Worm (Caenorhabditis elegans) whole organism, L4 larva: ENCODE measurements around the gene acdh-8.
A peak's percentile ranks its signal among the peaks of the same experiment; 100 is the strongest.

ENCODE experiments used
- R02D3.7 ChIP-seq: fragments of 150-350 bp; sonication (generic microtip); optimal IDR thresholded peaks from 3 replicates; lab custom pipeline; 2014; ENCODE audit warnings: missing biosample characterization, missing genetic modification characterization
- T20F7.1 ChIP-seq: fragments of 200-800 bp; sonication (Bioruptor generic); optimal IDR thresholded peaks from 2 replicates; lab custom pipeline; 2018; ENCODE audit warnings: mild to moderate bottlenecking, missing genetic modification characterization, missing compliant biosample characterization
- ZK546.5 ChIP-seq, 2 experiments: sonication (generic microtip); optimal IDR thresholded peaks; 2 replicates each; lab custom pipeline; 2017; ENCODE audit warnings: missing biosample characterization in 2 of 2, missing genetic modification characterization in 2 of 2
- aha-1 ChIP-seq: fragments of 150-350 bp; peaks from one replicate; lab custom pipeline; 2014; ENCODE audit warnings: missing biosample characterization, missing genetic modification characterization
- daf-16 ChIP-seq, 3 experiments: sonication (generic microtip); optimal IDR thresholded peaks; 2 replicates each; lab custom pipeline; 2016 to 2017; ENCODE audit warnings: missing genetic modification characterization in 3 of 3, missing genetic modification reagents in 3 of 3, mild to moderate bottlenecking in 2 of 3, missing compliant biosample characterization in 2 of 3, missing biosample characterization in 1 of 3, moderate library complexity in 1 of 3
- dmd-6 ChIP-seq: fragments of 200-800 bp; sonication (Bioruptor generic); IDR thresholded peaks from 2 replicates; pipeline ENCODE4 v1.3.6; 2022; ENCODE audit warnings: missing genetic modification reagents, missing genetic modification characterization, missing compliant biosample characterization
- dpl-1 ChIP-seq: fragments of 150-350 bp; optimal IDR thresholded peaks from 2 replicates; lab custom pipeline; 2014; ENCODE audit warnings: missing biosample characterization, missing genetic modification reagents, missing genetic modification characterization
- dve-1 ChIP-seq: sonication (generic microtip); optimal IDR thresholded peaks from 2 replicates; lab custom pipeline; 2017; ENCODE audit warnings: antibody characterized with exemption, mild to moderate bottlenecking, missing genetic modification characterization, missing compliant biosample characterization; ENCODE audit not compliant: insufficient read depth
- fkh-10 ChIP-seq: fragments of 150-350 bp; optimal IDR thresholded peaks from 2 replicates; lab custom pipeline; 2014; ENCODE audit warnings: missing biosample characterization, missing genetic modification reagents, missing genetic modification characterization
- hif-1 ChIP-seq, 2 experiments: sonication (generic microtip); optimal IDR thresholded peaks; 2 replicates each; lab custom pipeline; 2016 to 2017; ENCODE audit warnings: missing compliant biosample characterization in 2 of 2, missing genetic modification characterization in 2 of 2, missing genetic modification reagents in 2 of 2, missing genotype in 2 of 2, mild to moderate bottlenecking in 1 of 2
- hlh-11 ChIP-seq: fragments of 200-800 bp; sonication (Bioruptor generic); optimal IDR thresholded peaks from 2 replicates; lab custom pipeline; 2018; ENCODE audit warnings: mild to moderate bottlenecking, missing genetic modification characterization, missing compliant biosample characterization
- hlh-30 ChIP-seq: sonication (generic microtip); optimal IDR thresholded peaks from 2 replicates; lab custom pipeline; 2017; ENCODE audit warnings: antibody characterized with exemption, mild to moderate bottlenecking, missing genetic modification characterization, missing compliant biosample characterization; ENCODE audit not compliant: insufficient read depth
- hmg-1.1 ChIP-seq: fragments of 200-800 bp; sonication (Bioruptor generic); IDR thresholded peaks from 2 replicates; pipeline ENCODE4 v1.3.6; 2022; ENCODE audit warnings: missing genetic modification reagents, missing genetic modification characterization, missing compliant biosample characterization
- jun-1 ChIP-seq: fragments of 150-350 bp; optimal IDR thresholded peaks from 2 replicates; lab custom pipeline; 2014; ENCODE audit warnings: missing biosample characterization, missing genetic modification reagents, missing genetic modification characterization
- lsy-2 ChIP-seq, 2 experiments: fragments of 150-350 bp in 1 of 2; sonication (generic microtip) in 1 of 2; optimal IDR thresholded peaks; 2 replicates each; lab custom pipeline; 2014 to 2017; ENCODE audit warnings: missing biosample characterization in 2 of 2, missing genetic modification characterization in 2 of 2
- mdl-1 ChIP-seq, 2 experiments: fragments of 150-350 bp in 1 of 2; sonication (generic microtip) in 1 of 2; optimal IDR thresholded peaks; 2 replicates each; lab custom pipeline; 2014 to 2017; ENCODE audit warnings: missing biosample characterization in 2 of 2, missing genetic modification characterization in 2 of 2
- mep-1 ChIP-seq: fragments of 150-350 bp; sonication (generic microtip); optimal IDR thresholded peaks from 3 replicates; lab custom pipeline; 2014; ENCODE audit warnings: missing biosample characterization, missing genetic modification characterization
- mes-2 ChIP-seq: sonication (generic microtip); optimal IDR thresholded peaks from 2 replicates; lab custom pipeline; 2016; ENCODE audit warnings: missing genotype, mild to moderate bottlenecking, missing genetic modification characterization, missing compliant biosample characterization; ENCODE audit not compliant: poor library complexity, severe bottlenecking
- nhr-6 ChIP-seq: fragments of 150-350 bp; optimal IDR thresholded peaks from 2 replicates; lab custom pipeline; 2014; ENCODE audit warnings: missing biosample characterization, missing genetic modification characterization
- nhr-76 ChIP-seq: fragments of 150-350 bp; optimal IDR thresholded peaks from 2 replicates; lab custom pipeline; 2014; ENCODE audit warnings: missing biosample characterization, missing genetic modification characterization
- pha-4 ChIP-seq, 2 experiments: fragments of 150-350 bp in 1 of 2; fragments of 200-800 bp in 1 of 2; sonication (Bioruptor generic) in 1 of 2; IDR thresholded peaks in 1 of 2; optimal IDR thresholded peaks in 1 of 2; 2 replicates each; pipeline versions ENCODE4 v1.3.6 to Lab custom; 2014 to 2022; ENCODE audit warnings: missing genetic modification characterization in 2 of 2, missing genetic modification reagents in 2 of 2, missing biosample characterization in 1 of 2, missing compliant biosample characterization in 1 of 2
- rbr-2 ChIP-seq: sonication (generic microtip); optimal IDR thresholded peaks from 2 replicates; lab custom pipeline; 2016; ENCODE audit warnings: missing genotype, missing genetic modification characterization, missing compliant biosample characterization
- saeg-2 ChIP-seq: fragments of 200-800 bp; sonication (Bioruptor generic); IDR thresholded peaks from 2 replicates; pipeline ENCODE4 v1.3.6; 2022; ENCODE audit warnings: missing genetic modification reagents, missing genetic modification characterization, missing compliant biosample characterization
- set-16 ChIP-seq: fragments of 200-800 bp; sonication (Bioruptor generic); IDR thresholded peaks from 2 replicates; pipeline ENCODE4 v1.3.6; 2022; ENCODE audit warnings: missing genetic modification reagents, missing genetic modification characterization, missing compliant biosample characterization
- skn-1 ChIP-seq: fragments of 150-350 bp; optimal IDR thresholded peaks from 2 replicates; lab custom pipeline; 2014; ENCODE audit warnings: missing biosample characterization, missing genetic modification characterization
- spr-1 ChIP-seq: sonication (generic microtip); optimal IDR thresholded peaks from 2 replicates; lab custom pipeline; 2016; ENCODE audit warnings: mild to moderate bottlenecking, missing genetic modification characterization, missing compliant biosample characterization
- unc-130 ChIP-seq: sonication (generic microtip); optimal IDR thresholded peaks from 2 replicates; lab custom pipeline; 2016; ENCODE audit warnings: missing genetic modification reagents, missing genetic modification characterization, missing compliant biosample characterization
- unc-62 ChIP-seq, 3 experiments: fragments of 150-350 bp in 1 of 3; sonication (generic microtip); optimal IDR thresholded peaks in 2 of 3; peaks in 1 of 3; 1 replicate in 1 of 3; 2 replicates in 2 of 3; lab custom pipeline; 2014 to 2017; ENCODE audit warnings: missing biosample characterization in 3 of 3, missing genetic modification characterization in 3 of 3, missing genetic modification reagents in 3 of 3, missing genotype in 1 of 3
- vab-7 ChIP-seq: fragments of 200-800 bp; sonication (Bioruptor generic); IDR thresholded peaks from 2 replicates; pipeline ENCODE4 v1.3.6; 2022; ENCODE audit warnings: missing genetic modification reagents, missing genetic modification characterization, missing compliant biosample characterization
- zip-11 ChIP-seq: fragments of 200-800 bp; sonication (Bioruptor generic); IDR thresholded peaks from 2 replicates; pipeline ENCODE4 v1.3.6; 2022; ENCODE audit warnings: missing genetic modification characterization, missing compliant biosample characterization
- zip-2 ChIP-seq: fragments of 150-350 bp; optimal IDR thresholded peaks from 2 replicates; lab custom pipeline; 2014; ENCODE audit warnings: missing biosample characterization, missing genetic modification characterization
- ztf-11 ChIP-seq: fragments of 150-350 bp; optimal IDR thresholded peaks from 2 replicates; lab custom pipeline; 2014; ENCODE audit warnings: missing biosample characterization, missing genetic modification characterization
- ztf-7 ChIP-seq: fragments of 150-350 bp; optimal IDR thresholded peaks from 2 replicates; lab custom pipeline; 2014; ENCODE audit warnings: missing biosample characterization, missing genetic modification characterization

The acdh-8 gene

ce11 chrII:5829940-5830424 lies 35.7 kb downstream of the acdh-8 start, which contains the start of gene col-74:
TSS of gene col-74 (plus strand) at chrII:5830374.
- TF ChIP-seq daf-16 (GFP tag; optimal IDR thresholded peaks at IDR 0.05; lab: Kevin White, UChicago): no peak
- peak; percentile 60 for TF ChIP-seq daf-16 (tag; optimal IDR thresholded peaks at IDR 0.05; lab: Kevin White, UChicago)
- TF ChIP-seq dve-1 (tag; lab: Kevin White, UChicago): peak; percentile 56
- peak; percentile 75 for TF ChIP-seq dmd-6 (GFP tag; lab: Robert Waterston, UW)
- peak; percentile 42 for TF ChIP-seq hlh-11 (tag; lab: Kevin White, UChicago)
- TF ChIP-seq nhr-76 (tag; lab: Kevin White, UChicago): no peak
- TF ChIP-seq R02D3.7 (tag; lab: Kevin White, UChicago): no peak
- peak in 1 of 2 experiments; percentile 2 for TF ChIP-seq unc-62 (GFP tag; optimal IDR thresholded peaks at IDR 0.05 in 1 of 2; lab: Kevin White, UChicago)
- TF ChIP-seq unc-62 (tag; optimal IDR thresholded peaks at IDR 0.05; lab: Kevin White, UChicago): no peak
- TF ChIP-seq ztf-7: no peak
- no peak for TF ChIP-seq fkh-10 (GFP tag; lab: Kevin White, UChicago)

ce11 chrII:5831373-5831772 lies 37.1 kb downstream of the acdh-8 start:
- TF ChIP-seq hif-1 (tag; optimal IDR thresholded peaks at IDR 0.05; lab: Kevin White, UChicago): no peak
- peak; percentile 79 for TF ChIP-seq set-16 (GFP tag; lab: Robert Waterston, UW)
- TF ChIP-seq, all 104 proteins: peak for 1

- TF ChIP-seq saeg-2 (no peak), skn-1 (tag; lab: Kevin White, UChicago) (no peak), zip-11 (no peak), ZK546.5 (tag; optimal IDR thresholded peaks at IDR 0.05; lab: Kevin White, UChicago) (no peak), daf-16 (GFP tag; optimal IDR thresholded peaks at IDR 0.05; lab: Kevin White, UChicago) (no peak), daf-16 (tag; optimal IDR thresholded peaks at IDR 0.05; lab: Kevin White, UChicago) (no peak), fkh-10 (GFP tag; lab: Kevin White, UChicago) (no peak), jun-1 (tag; lab: Kevin White, UChicago) (no peak), vab-7 (GFP tag; lab: Robert Waterston, UW) (no peak), mdl-1 (tag; optimal IDR thresholded peaks at IDR 0.05; lab: Kevin White, UChicago) (no peak)
Observed at ce11 chrII:5833136-5833535, 38.8 kb downstream of the acdh-8 start, which contains the start of gene gtap-1. TSS of gene gtap-1 (minus strand) at chrII:5833236.

ce11 chrII:5835146-5835545 lies 40.9 kb downstream of the acdh-8 start:
- TF ChIP-seq aha-1: peak; percentile 93
- no peak for TF ChIP-seq rbr-2

ce11 chrII:5836153-5836719 lies 41.9 kb downstream of the acdh-8 start, which contains the start of gene fzo-1:
TSS of gene fzo-1 (minus strand) at chrII:5836203.
- peak; percentile 57 for TF ChIP-seq nhr-6 (tag; lab: Kevin White, UChicago)
- no peak for TF ChIP-seq spr-1
- TF ChIP-seq hmg-1.1 (GFP tag; lab: Robert Waterston, UW): no peak
- TF ChIP-seq vab-7 (GFP tag; lab: Robert Waterston, UW): no peak
- TF ChIP-seq zip-2 (tag; lab: Kevin White, UChicago): no peak
- TF ChIP-seq hlh-30 (tag; lab: Kevin White, UChicago): peak; percentile 36
- TF ChIP-seq hif-1 (tag; optimal IDR thresholded peaks at IDR 0.05; lab: Kevin White, UChicago): peak in 1 of 2 experiments; percentile 77
- peak; percentile 41 for TF ChIP-seq unc-130 (GFP tag; lab: Kevin White, UChicago)
- peak; percentile 16 for TF ChIP-seq dpl-1 (GFP tag; lab: Kevin White, UChicago)
- TF ChIP-seq pha-4 (GFP tag; IDR thresholded peaks at IDR 0.05; lab: Robert Waterston, UW): peak; percentile 25; the same call in 1 of the 2 replicates
- no peak for TF ChIP-seq pha-4 (tag; optimal IDR thresholded peaks at IDR 0.05; lab: Kevin White, UChicago)
- peak in 1 of 2 experiments; percentile 48 for TF ChIP-seq lsy-2 (tag; optimal IDR thresholded peaks at IDR 0.05; lab: Kevin White, UChicago)
- TF ChIP-seq aha-1: peak; percentile 22
- peak; percentile 8 for TF ChIP-seq dve-1 (tag; lab: Kevin White, UChicago)
- no peak for TF ChIP-seq ztf-11 (tag; lab: Kevin White, UChicago)
- peak; percentile 64 for TF ChIP-seq T20F7.1
- TF ChIP-seq mes-2 (tag; lab: Kevin White, UChicago): peak; percentile 62
- peak; percentile 19 for TF ChIP-seq mep-1 (tag; lab: Kevin White, UChicago)
